Worm (Caenorhabditis elegans) whole organism, L2 larva: Measurements from ENCODE around the gene cyp-25A4.

ENCODE experiments used
- C34F6.9 ChIP-seq: fragments of 150-350 bp; optimal IDR thresholded peaks from 2 replicates; lab custom pipeline; 2014; ENCODE audit warnings: missing biosample characterization, missing genetic modification characterization
- ama-1 ChIP-seq: fragments of 150-350 bp; optimal IDR thresholded peaks from 2 replicates; lab custom pipeline; 2018; ENCODE audit warnings: inconsistent platforms
- ceh-82 ChIP-seq: fragments of 150-350 bp; optimal IDR thresholded peaks from 2 replicates; lab custom pipeline; 2014; ENCODE audit warnings: missing biosample characterization, missing genetic modification characterization
- egl-27 ChIP-seq: sonication (generic microtip); optimal IDR thresholded peaks from 3 replicates; lab custom pipeline; 2017; ENCODE audit warnings: missing biosample characterization, missing genetic modification reagents, missing genetic modification characterization
- lin-13 ChIP-seq: fragments of 150-350 bp; optimal IDR thresholded peaks from 2 replicates; lab custom pipeline; 2014; ENCODE audit warnings: missing biosample characterization, missing genetic modification reagents, missing genetic modification characterization
- nhr-11 ChIP-seq: fragments of 150-350 bp; optimal IDR thresholded peaks from 2 replicates; lab custom pipeline; 2014; ENCODE audit warnings: missing biosample characterization, missing genetic modification characterization
- nhr-129 ChIP-seq: fragments of 150-350 bp; optimal IDR thresholded peaks from 2 replicates; lab custom pipeline; 2014; ENCODE audit warnings: missing biosample characterization, missing genetic modification characterization
- nhr-77 ChIP-seq: fragments of 150-350 bp; optimal IDR thresholded peaks from 2 replicates; lab custom pipeline; 2014; ENCODE audit warnings: missing biosample characterization, missing genetic modification characterization
- unc-39 ChIP-seq: fragments of 150-350 bp; optimal IDR thresholded peaks from 2 replicates; lab custom pipeline; 2014; ENCODE audit warnings: missing biosample characterization, missing genetic modification characterization
- unc-55 ChIP-seq: fragments of 150-350 bp; sonication (generic microtip); optimal IDR thresholded peaks from 3 replicates; lab custom pipeline; 2014; ENCODE audit warnings: missing biosample characterization, missing genetic modification reagents, missing genetic modification characterization

DNA sequence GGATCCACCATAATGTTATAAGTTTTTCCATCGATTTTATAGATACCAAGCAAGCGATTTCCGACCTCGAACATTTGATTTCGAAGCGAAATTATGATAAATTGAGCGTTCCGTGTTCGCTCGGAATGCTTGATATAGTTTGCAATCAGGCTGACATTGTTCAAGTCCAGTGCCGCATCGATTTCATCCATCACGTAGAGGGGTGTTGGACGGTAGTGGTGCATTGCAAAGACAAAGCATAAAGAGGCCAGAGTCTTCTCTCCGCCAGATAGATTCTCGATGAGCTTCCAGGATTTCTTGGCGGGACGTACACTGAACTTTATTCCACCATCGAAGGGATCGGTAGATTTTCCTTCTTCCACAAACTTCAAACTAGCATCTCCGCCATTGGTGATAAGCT, 37.5 kb downstream of the cyp-25A4 start:
- no peak for TF ChIP-seq egl-27 (tag; lab: Kevin White, UChicago)
- TF ChIP-seq ama-1 (lab: Kevin White, UChicago): no peak
- TF ChIP-seq ceh-82 (tag; lab: Kevin White, UChicago): no peak
- no peak for TF ChIP-seq C34F6.9 (tag; lab: Kevin White, UChicago)
- TF ChIP-seq nhr-129 (tag; lab: Kevin White, UChicago): no peak
- TF ChIP-seq nhr-77 (tag; lab: Kevin White, UChicago): no peak
- TF ChIP-seq nhr-11 (tag; lab: Kevin White, UChicago): no peak
- no peak for TF ChIP-seq unc-55 (GFP tag; lab: Kevin White, UChicago)
- TF ChIP-seq lin-13 (GFP tag; lab: Kevin White, UChicago): no peak
- TF ChIP-seq unc-39 (tag; lab: Kevin White, UChicago): no peak
